Worm (Caenorhabditis elegans) whole organism, L1 larva: ENCODE data around the gene lin-18.

ENCODE experiments used
- C04F5.9 ChIP-seq: sonication (generic microtip); optimal IDR thresholded peaks from 2 replicates; lab custom pipeline; 2016; ENCODE audit warnings: missing genetic modification characterization, missing compliant biosample characterization
- C34B4.2 ChIP-seq: sonication (generic microtip); optimal IDR thresholded peaks from 2 replicates; lab custom pipeline; 2017; ENCODE audit warnings: mild to moderate bottlenecking, missing genetic modification characterization, missing compliant biosample characterization
- F16B12.6 ChIP-seq: fragments of 150-350 bp; optimal IDR thresholded peaks from 2 replicates; lab custom pipeline; 2014; ENCODE audit warnings: missing biosample characterization, missing genetic modification characterization
- alr-1 ChIP-seq: fragments of 200-800 bp; sonication (Bioruptor generic); optimal IDR thresholded peaks from 2 replicates; lab custom pipeline; 2018; ENCODE audit warnings: borderline replicate concordance, mild to moderate bottlenecking, missing genetic modification characterization, missing compliant biosample characterization
- aly-2 ChIP-seq: fragments of 150-350 bp; optimal IDR thresholded peaks from 2 replicates; lab custom pipeline; 2014; ENCODE audit warnings: missing biosample characterization, missing genetic modification characterization
- ama-1 ChIP-seq: fragments of 150-350 bp; optimal IDR thresholded peaks from 2 replicates; lab custom pipeline; 2014
- blmp-1 ChIP-seq: fragments of 150-350 bp; optimal IDR thresholded peaks from 2 replicates; lab custom pipeline; 2014; ENCODE audit warnings: missing biosample characterization, missing genetic modification characterization
- ceh-63 ChIP-seq: fragments of 200-800 bp; sonication (Bioruptor generic); optimal IDR thresholded peaks from 2 replicates; lab custom pipeline; 2018; ENCODE audit warnings: mild to moderate bottlenecking, missing genetic modification characterization, missing compliant biosample characterization
- ceh-90 ChIP-seq: sonication (generic microtip); optimal IDR thresholded peaks from 2 replicates; lab custom pipeline; 2016; ENCODE audit warnings: missing genetic modification characterization, missing compliant biosample characterization
- ces-1 ChIP-seq: fragments of 150-350 bp; optimal IDR thresholded peaks from 2 replicates; lab custom pipeline; 2014; ENCODE audit warnings: missing biosample characterization, missing genetic modification reagents, missing genetic modification characterization
- efl-3 ChIP-seq: fragments of 200-800 bp; sonication (Bioruptor generic); optimal IDR thresholded peaks from 2 replicates; lab custom pipeline; 2018; ENCODE audit warnings: mild to moderate bottlenecking, missing genetic modification characterization, missing compliant biosample characterization
- egl-13 ChIP-seq: sonication (generic microtip); optimal IDR thresholded peaks from 2 replicates; lab custom pipeline; 2016; ENCODE audit warnings: missing genotype, missing genetic modification reagents, missing genetic modification characterization, missing compliant biosample characterization
- elt-2 ChIP-seq: sonication (generic microtip); optimal IDR thresholded peaks from 2 replicates; lab custom pipeline; 2016; ENCODE audit warnings: missing genetic modification characterization, mild to moderate bottlenecking, inconsistent platforms, missing compliant biosample characterization, missing genetic modification reagents
- elt-3 ChIP-seq, 6 experiments: fragments of 150-350 bp in 1 of 6; sonication (generic microtip); optimal IDR thresholded peaks; 2 replicates each; lab custom pipeline; 2017 to 2018; ENCODE audit warnings: missing biosample characterization in 6 of 6, missing genetic modification characterization in 6 of 6, inconsistent platforms in 1 of 6
- fkh-10 ChIP-seq: sonication (generic microtip); optimal IDR thresholded peaks from 2 replicates; lab custom pipeline; 2017; ENCODE audit warnings: missing biosample characterization, missing genetic modification reagents, missing genetic modification characterization
- fkh-4 ChIP-seq: sonication (generic microtip); optimal IDR thresholded peaks from 2 replicates; lab custom pipeline; 2016; ENCODE audit warnings: missing compliant biosample characterization, missing genetic modification characterization, borderline replicate concordance
- hlh-17 ChIP-seq: fragments of 200-800 bp; sonication (Bioruptor generic); optimal IDR thresholded peaks from 2 replicates; lab custom pipeline; 2018; ENCODE audit warnings: missing genetic modification characterization, mild to moderate bottlenecking, missing compliant biosample characterization, moderate library complexity, borderline replicate concordance
- isw-1 ChIP-seq: fragments of 200-800 bp; sonication (Bioruptor generic); IDR thresholded peaks from 2 replicates; pipeline ENCODE4 v1.3.6; 2022; ENCODE audit warnings: missing genetic modification characterization, missing compliant biosample characterization
- jun-1 ChIP-seq: fragments of 150-350 bp; optimal IDR thresholded peaks from 2 replicates; lab custom pipeline; 2014; ENCODE audit warnings: missing biosample characterization, missing genetic modification reagents, missing genetic modification characterization
- lin-13 ChIP-seq: fragments of 150-350 bp; optimal IDR thresholded peaks from 2 replicates; lab custom pipeline; 2014; ENCODE audit warnings: missing biosample characterization, missing genetic modification reagents, missing genetic modification characterization
- lin-14 ChIP-seq: fragments of 200-800 bp; sonication (Bioruptor generic); optimal IDR thresholded peaks from 2 replicates; lab custom pipeline; 2018; ENCODE audit warnings: mild to moderate bottlenecking, missing genetic modification characterization, moderate library complexity, missing compliant biosample characterization
- lir-3 ChIP-seq: sonication (generic microtip); optimal IDR thresholded peaks from 2 replicates; lab custom pipeline; 2016; ENCODE audit warnings: mild to moderate bottlenecking, missing genetic modification characterization, moderate library complexity, missing compliant biosample characterization; ENCODE audit not compliant: poor library complexity
- lsy-2 ChIP-seq, 2 experiments: fragments of 150-350 bp; optimal IDR thresholded peaks; 2 replicates each; lab custom pipeline; 2014; ENCODE audit warnings: missing biosample characterization in 2 of 2, missing genetic modification characterization in 2 of 2
- mab-9 ChIP-seq: fragments of 200-800 bp; sonication (Bioruptor generic); IDR thresholded peaks from 2 replicates; pipeline ENCODE4 v1.3.6; 2022; ENCODE audit warnings: missing genetic modification reagents, missing genetic modification characterization, missing compliant biosample characterization
- mef-2 ChIP-seq: fragments of 150-350 bp; optimal IDR thresholded peaks from 2 replicates; lab custom pipeline; 2014; ENCODE audit warnings: missing biosample characterization, missing genetic modification characterization
- mep-1 ChIP-seq: fragments of 150-350 bp; optimal IDR thresholded peaks from 2 replicates; lab custom pipeline; 2014; ENCODE audit warnings: missing biosample characterization, missing genetic modification characterization
- nhr-11 ChIP-seq: fragments of 150-350 bp; optimal IDR thresholded peaks from 2 replicates; lab custom pipeline; 2014; ENCODE audit warnings: missing biosample characterization, missing genetic modification characterization
- nhr-12 ChIP-seq: sonication (generic microtip); optimal IDR thresholded peaks from 2 replicates; lab custom pipeline; 2017; ENCODE audit warnings: missing biosample characterization, missing genetic modification characterization
- nhr-20 ChIP-seq: sonication (generic microtip); optimal IDR thresholded peaks from 2 replicates; lab custom pipeline; 2016; ENCODE audit warnings: mild to moderate bottlenecking, missing genetic modification characterization, missing compliant biosample characterization
- nhr-47 ChIP-seq: sonication (generic microtip); optimal IDR thresholded peaks from 2 replicates; lab custom pipeline; 2016; ENCODE audit warnings: mild to moderate bottlenecking, missing genetic modification characterization, moderate library complexity, missing compliant biosample characterization
- nhr-71 ChIP-seq: sonication (generic microtip); optimal IDR thresholded peaks from 2 replicates; lab custom pipeline; 2016; ENCODE audit warnings: mild to moderate bottlenecking, missing genetic modification characterization, moderate library complexity, missing compliant biosample characterization
- nhr-77 ChIP-seq: fragments of 150-350 bp; optimal IDR thresholded peaks from 2 replicates; lab custom pipeline; 2014; ENCODE audit warnings: missing biosample characterization, missing genetic modification characterization
- nhr-85 ChIP-seq: sonication (generic microtip); peaks from one replicate; lab custom pipeline; 2016; ENCODE audit warnings: missing genetic modification characterization, inconsistent platforms, missing compliant biosample characterization
- nhr-90 ChIP-seq: sonication (generic microtip); optimal IDR thresholded peaks from 2 replicates; lab custom pipeline; 2016; ENCODE audit warnings: mild to moderate bottlenecking, missing genetic modification characterization, missing compliant biosample characterization; ENCODE audit not compliant: poor library complexity
- pag-3 ChIP-seq: sonication (generic microtip); optimal IDR thresholded peaks from 2 replicates; lab custom pipeline; 2017; ENCODE audit warnings: missing genetic modification characterization, mild to moderate bottlenecking, missing compliant biosample characterization, antibody characterized with exemption, borderline replicate concordance; ENCODE audit not compliant: insufficient read depth
- pqm-1 ChIP-seq: sonication (generic microtip); optimal IDR thresholded peaks from 3 replicates; lab custom pipeline; 2017; ENCODE audit warnings: missing biosample characterization, missing genetic modification characterization
- rnt-1 ChIP-seq: sonication (generic microtip); optimal IDR thresholded peaks from 2 replicates; lab custom pipeline; 2016; ENCODE audit warnings: mild to moderate bottlenecking, missing genetic modification characterization, moderate library complexity, missing compliant biosample characterization
- snpc-4 ChIP-seq: fragments of 150-350 bp; optimal IDR thresholded peaks from 2 replicates; lab custom pipeline; 2014; ENCODE audit warnings: missing biosample characterization, missing genetic modification characterization
- sox-4 ChIP-seq: sonication (generic microtip); optimal IDR thresholded peaks from 2 replicates; lab custom pipeline; 2016; ENCODE audit warnings: missing genetic modification characterization, missing compliant biosample characterization
- sptf-1 ChIP-seq: fragments of 150-350 bp; optimal IDR thresholded peaks from 2 replicates; lab custom pipeline; 2014; ENCODE audit warnings: missing biosample characterization, missing genetic modification characterization
- sup-37 ChIP-seq: fragments of 200-800 bp; sonication (Bioruptor generic); optimal IDR thresholded peaks from 2 replicates; lab custom pipeline; 2018; ENCODE audit warnings: mild to moderate bottlenecking, missing genetic modification characterization, missing compliant biosample characterization
- swsn-7 ChIP-seq: sonication (generic microtip); optimal IDR thresholded peaks from 2 replicates; lab custom pipeline; 2016; ENCODE audit warnings: missing genetic modification characterization, missing compliant biosample characterization
- tlp-1 ChIP-seq: fragments of 150-350 bp; optimal IDR thresholded peaks from 2 replicates; lab custom pipeline; 2014; ENCODE audit warnings: missing biosample characterization, missing genetic modification characterization
- unc-130 ChIP-seq: fragments of 150-350 bp; optimal IDR thresholded peaks from 2 replicates; lab custom pipeline; 2017; ENCODE audit warnings: missing biosample characterization, missing genetic modification characterization, inconsistent platforms
- unc-30 ChIP-seq: sonication (generic microtip); optimal IDR thresholded peaks from 2 replicates; lab custom pipeline; 2017; ENCODE audit warnings: missing biosample characterization, missing genetic modification characterization
- unc-62 ChIP-seq: fragments of 150-350 bp; optimal IDR thresholded peaks from 2 replicates; lab custom pipeline; 2014; ENCODE audit warnings: missing biosample characterization, missing genetic modification reagents, missing genetic modification characterization
- unc-86 ChIP-seq: sonication (generic microtip); optimal IDR thresholded peaks from 2 replicates; lab custom pipeline; 2016; ENCODE audit warnings: missing genetic modification characterization, missing compliant biosample characterization
- unc-98 ChIP-seq: fragments of 200-800 bp; sonication (Bioruptor generic); IDR thresholded peaks from 2 replicates; pipeline ENCODE4 v1.3.6; 2022; ENCODE audit warnings: missing genetic modification characterization, missing compliant biosample characterization
- vab-15 ChIP-seq: sonication (generic microtip); optimal IDR thresholded peaks from 2 replicates; lab custom pipeline; 2017; ENCODE audit warnings: missing genotype, mild to moderate bottlenecking, missing genetic modification characterization, missing compliant biosample characterization
- xbp-1 ChIP-seq: sonication (generic microtip); optimal IDR thresholded peaks from 2 replicates; lab custom pipeline; 2016; ENCODE audit warnings: missing genetic modification characterization, missing compliant biosample characterization
- zag-1 ChIP-seq: fragments of 150-350 bp; optimal IDR thresholded peaks from 2 replicates; lab custom pipeline; 2014; ENCODE audit warnings: missing biosample characterization, missing genetic modification characterization
- zip-4 ChIP-seq: fragments of 200-800 bp; sonication (Bioruptor generic); optimal IDR thresholded peaks from 2 replicates; lab custom pipeline; 2018; ENCODE audit warnings: mild to moderate bottlenecking, missing genetic modification characterization, moderate library complexity, missing compliant biosample characterization
- ztf-4 ChIP-seq: fragments of 150-350 bp; optimal IDR thresholded peaks from 2 replicates; lab custom pipeline; 2014; ENCODE audit warnings: missing biosample characterization, missing genetic modification characterization

Gene lin-18

ce11 chrX:4007724-4008123, 49.4 kb downstream of the lin-18 start (continued):
- TF ChIP-seq nhr-77 (tag; lab: Kevin White, UChicago) (peak; percentile 10), lsy-2 (tag; optimal IDR thresholded peaks at IDR 0.05; lab: Kevin White, UChicago) (peak; percentile 14 to 29), alr-1 (no peak), elt-3 (tag; optimal IDR thresholded peaks at IDR 0.05; lab: Kevin White, UChicago) (no peak), lin-13 (peak; percentile 15), fkh-10 (GFP tag; lab: Kevin White, UChicago) (no peak), mef-2 (tag; lab: Kevin White, UChicago) (no peak), nhr-90 (tag; lab: Kevin White, UChicago) (peak; percentile 81), zag-1 (tag; lab: Kevin White, UChicago) (no peak), fkh-4 (tag; lab: Kevin White, UChicago) (no peak), egl-13 (no peak), tlp-1 (tag; lab: Kevin White, UChicago) (no peak), nhr-47 (peak; percentile 58), unc-130 (tag; lab: Kevin White, UChicago) (no peak), snpc-4 (no peak), unc-62 (no peak), sox-4 (tag; lab: Kevin White, UChicago) (no peak), C34B4.2 (tag; lab: Kevin White, UChicago) (no peak), ceh-90 (no peak), unc-30 (tag; lab: Kevin White, UChicago) (no peak), mab-9 (GFP tag; lab: Robert Waterston, UW) (no peak), nhr-12 (no peak), unc-86 (tag; lab: Kevin White, UChicago) (no peak), mep-1 (tag; lab: Kevin White, UChicago) (peak; percentile 29), unc-98 (GFP tag; lab: Robert Waterston, UW) (no peak)

- TF ChIP-seq swsn-7 (tag; lab: Kevin White, UChicago), result no peak
- no peak for TF ChIP-seq xbp-1
- TF ChIP-seq blmp-1, result no peak
- TF ChIP-seq aly-2, result no peak
- TF ChIP-seq ceh-63 (GFP tag; lab: Kevin White, UChicago), result no peak
- TF ChIP-seq ama-1 (lab: Kevin White, UChicago), result no peak
- TF ChIP-seq elt-2, result peak; percentile 98
- no peak for TF ChIP-seq sptf-1 (tag; lab: Kevin White, UChicago)
- TF ChIP-seq isw-1 (GFP tag; lab: Robert Waterston, UW), result no peak
- no peak for TF ChIP-seq zag-1 (tag; lab: Kevin White, UChicago)
- TF ChIP-seq ces-1, result no peak
- TF ChIP-seq jun-1 (tag; lab: Kevin White, UChicago), result peak; percentile 38
- TF ChIP-seq nhr-85, result no peak
- TF ChIP-seq nhr-47, result no peak
- TF ChIP-seq lin-14 (GFP tag; lab: Kevin White, UChicago), result peak; percentile 9
- TF ChIP-seq F16B12.6 (tag; lab: Kevin White, UChicago), result no peak
- no peak for TF ChIP-seq lir-3
- no peak for TF ChIP-seq vab-15
- no peak for TF ChIP-seq unc-98 (GFP tag; lab: Robert Waterston, UW)
- no peak for TF ChIP-seq sox-4 (tag; lab: Kevin White, UChicago)
- TF ChIP-seq elt-3 (tag; optimal IDR thresholded peaks at IDR 0.05; lab: Kevin White, UChicago), result no peak
- no peak for TF ChIP-seq tlp-1 (tag; lab: Kevin White, UChicago)
- no peak for TF ChIP-seq snpc-4
- TF ChIP-seq pqm-1 (tag; lab: Kevin White, UChicago), result peak; percentile 22
- TF ChIP-seq ztf-4 (tag; lab: Kevin White, UChicago), result no peak
- no peak for TF ChIP-seq pag-3 (tag; lab: Kevin White, UChicago)
- TF ChIP-seq nhr-71 (tag; lab: Kevin White, UChicago), result peak; percentile 14
- TF ChIP-seq zip-4 (GFP tag; lab: Kevin White, UChicago), result no peak
- no peak for TF ChIP-seq rnt-1 (tag; lab: Kevin White, UChicago)
- no peak for TF ChIP-seq efl-3 (GFP tag; lab: Kevin White, UChicago)
- peak; percentile 10 for TF ChIP-seq nhr-20 (tag; lab: Kevin White, UChicago)
- TF ChIP-seq hlh-17, result no peak
- no peak for TF ChIP-seq nhr-11
- no peak for TF ChIP-seq sup-37
- TF ChIP-seq C04F5.9, result no peak
Observed at ce11 chrX:4008922-4009321, 50.6 kb downstream of the lin-18 start.
